Fruit fly (Drosophila melanogaster): ENCODE measurements around the gene rdgA.
A peak's percentile ranks its signal among the peaks of the same experiment; 100 is the strongest.

rdgA gene

dm6 chrX:8896080-8896479 lies 10.8 kb upstream of the rdgA start (continued):
- TF ChIP-seq sens (GFP tag) (peak; percentile 96), tio (GFP tag; optimal IDR thresholded peaks at IDR 0.05) (peak; percentile 86), CG2678 (tag; optimal IDR thresholded peaks at IDR 0.05) (peak; percentile 96), CG1792 (GFP tag; optimal IDR thresholded peaks at IDR 0.05) (peak; percentile 56), bsh (GFP tag; optimal IDR thresholded peaks at IDR 0.05) (peak; percentile 84 to 96), Chrac-16 (GFP tag; optimal IDR thresholded peaks at IDR 0.05) (peak; percentile 93), wek (GFP tag; optimal IDR thresholded peaks at IDR 0.05) (peak; percentile 81), Dll (GFP tag; IDR thresholded peaks at IDR 0.05; ENCODE audit: partially characterized antibody) (no peak), wdn (GFP tag; IDR thresholded peaks at IDR 0.05) (peak; percentile 92), mld (GFP tag; IDR thresholded peaks at IDR 0.05; ENCODE audit: partially characterized antibody) (no peak), CG43689 (GFP tag; IDR thresholded peaks at IDR 0.05) (peak; percentile 88), knrl (GFP tag; IDR thresholded peaks at IDR 0.05; ENCODE audit: partially characterized antibody) (no peak), E2f1 (GFP tag; IDR thresholded peaks at IDR 0.05) (peak; percentile 96), prd (optimal IDR thresholded peaks at IDR 0.05) (no peak), prd (GFP tag; IDR thresholded peaks at IDR 0.05) (peak; percentile 98), Myb (GFP tag; optimal IDR thresholded peaks at IDR 0.05) (peak; percentile 31), CG14965 (GFP tag; optimal IDR thresholded peaks at IDR 0.05; ENCODE audit: borderline replicate concordance) (no peak), sc (optimal IDR thresholded peaks at IDR 0.05) (no peak), sc (GFP tag; optimal IDR thresholded peaks at IDR 0.05) (peak; percentile 90), fu2 (GFP tag; optimal IDR thresholded peaks at IDR 0.05) (peak; percentile 32), Eip74EF (GFP tag; optimal IDR thresholded peaks at IDR 0.05) (peak in 1 of 2 experiments; percentile 88), CG3163 (GFP tag; optimal IDR thresholded peaks at IDR 0.05) (no peak), CG7786 (GFP tag; optimal IDR thresholded peaks at IDR 0.05) (peak; percentile 45), slbo (GFP tag; IDR thresholded peaks at IDR 0.05) (peak; percentile 98), Spps (tag; optimal IDR thresholded peaks at IDR 0.05) (peak; percentile 78), vnd (GFP tag; IDR thresholded peaks at IDR 0.05; ENCODE audit: partially characterized antibody) (no peak), CG11085 (GFP tag; IDR thresholded peaks at IDR 0.05) (peak; percentile 94), B-H1 (GFP tag; IDR thresholded peaks at IDR 0.05) (peak; percentile 94), jing (GFP tag; optimal IDR thresholded peaks at IDR 0.05) (peak; percentile 93), CG6254 (GFP tag; optimal IDR thresholded peaks at IDR 0.05) (peak; percentile 87), dm (GFP tag; optimal IDR thresholded peaks at IDR 0.05) (peak; percentile 45), CG10979 (tag; optimal IDR thresholded peaks at IDR 0.05) (peak; percentile 93), H2.0 (GFP tag; IDR thresholded peaks at IDR 0.05) (peak; percentile 96), zen2 (GFP tag; IDR thresholded peaks at IDR 0.05; ENCODE audit: partially characterized antibody) (no peak), mam (GFP tag; optimal IDR thresholded peaks at IDR 0.05) (peak; percentile 78), CG7745 (tag; optimal IDR thresholded peaks at IDR 0.05) (peak; percentile 42), HLH54F (GFP tag; optimal IDR thresholded peaks at IDR 0.05) (peak; percentile 66), dimm (GFP tag; IDR thresholded peaks at IDR 0.05) (peak; percentile 91), CG11456 (GFP tag; IDR thresholded peaks at IDR 0.05) (peak; percentile 98), da (GFP tag; optimal IDR thresholded peaks at IDR 0.05) (no peak), CG14667 (GFP tag; IDR thresholded peaks at IDR 0.05) (peak; percentile 96), eve (GFP tag; optimal IDR thresholded peaks at IDR 0.05) (peak in 1 of 2 experiments; percentile 93), ap (GFP tag; IDR thresholded peaks at IDR 0.05) (peak; percentile 92), Dip3 (GFP tag; optimal IDR thresholded peaks at IDR 0.05) (peak; percentile 72), chif (GFP tag; optimal IDR thresholded peaks at IDR 0.05) (peak; percentile 73 to 84), CG14050 (GFP tag; IDR thresholded peaks at IDR 0.05) (peak; percentile 93), CG1024 (GFP tag; IDR thresholded peaks at IDR 0.05) (peak; percentile 93), CG13296 (GFP tag; optimal IDR thresholded peaks at IDR 0.05) (peak; percentile 91), CG31388 (GFP tag; optimal IDR thresholded peaks at IDR 0.05) (peak; percentile 84), Elba2 (GFP tag; optimal IDR thresholded peaks at IDR 0.05) (peak; percentile 58), ssp (GFP tag; IDR thresholded peaks at IDR 0.05) (peak; percentile 87), pum (GFP tag; optimal IDR thresholded peaks at IDR 0.05) (peak; percentile 62)

Data from whole organism, embryonic.